Fruit fly (Drosophila melanogaster) whole organism, embryonic: ENCODE measurements around the gene CG42764.

Experiments
- Abd-B ChIP-seq: fragments of 200-800 bp; sonication (Bioruptor generic); optimal IDR thresholded peaks from 2 replicates; lab custom pipeline; 2018; ENCODE audit warnings: missing biosample characterization, mild to moderate bottlenecking, missing genetic modification characterization, moderate library complexity
- Awh ChIP-seq: fragments of 200-800 bp; sonication (Bioruptor generic); IDR thresholded peaks from 2 replicates; pipeline ENCODE4, ENCODE4 v1.3.6; 2022; ENCODE audit warnings: missing biosample characterization, missing genetic modification characterization
- B-H2 ChIP-seq: fragments of 200-800 bp; sonication (Bioruptor generic); optimal IDR thresholded peaks from 2 replicates; lab custom pipeline; 2018; ENCODE audit warnings: missing biosample characterization, mild to moderate bottlenecking, missing genetic modification characterization
- Bteb2 ChIP-seq: fragments of 200-800 bp; sonication (Bioruptor generic); optimal IDR thresholded peaks from 2 replicates; lab custom pipeline; 2016; ENCODE audit warnings: missing biosample characterization, missing genetic modification characterization
- CG10209 ChIP-seq: fragments of 200-800 bp; sonication (Bioruptor generic); optimal IDR thresholded peaks from 3 replicates; lab custom pipeline; 2017; ENCODE audit warnings: missing biosample characterization, mild to moderate bottlenecking, missing genetic modification characterization, missing genetic modification reagents
- CG10321 ChIP-seq: fragments of 200-800 bp; sonication (Bioruptor generic); IDR thresholded peaks from 2 replicates; pipeline ENCODE4 v1.3.6; 2022; ENCODE audit warnings: missing biosample characterization, missing genetic modification characterization
- CG11398 ChIP-seq: fragments of 200-800 bp; sonication (Bioruptor generic); optimal IDR thresholded peaks from 2 replicates; lab custom pipeline; 2016; ENCODE audit warnings: missing biosample characterization, missing genetic modification characterization
- CG11504 ChIP-seq: fragments of 200-800 bp; sonication (Bioruptor generic); optimal IDR thresholded peaks from 3 replicates; lab custom pipeline; 2019; ENCODE audit warnings: missing biosample characterization, mild to moderate bottlenecking, missing genetic modification characterization, moderate library complexity
- CG12071 ChIP-seq: fragments of 200-800 bp; sonication (Bioruptor generic); optimal IDR thresholded peaks from 3 replicates; lab custom pipeline; 2018; ENCODE audit warnings: missing biosample characterization, mild to moderate bottlenecking, missing genetic modification characterization
- CG1233 ChIP-seq: fragments of 200-800 bp; sonication (Bioruptor generic); optimal IDR thresholded peaks from 4 replicates; lab custom pipeline; 2018; ENCODE audit warnings: missing biosample characterization, mild to moderate bottlenecking, missing genetic modification characterization
- CG13123 ChIP-seq: fragments of 200-800 bp; sonication (Bioruptor generic); optimal IDR thresholded peaks from 2 replicates; lab custom pipeline; 2016; ENCODE audit warnings: missing biosample characterization, missing genetic modification characterization
- CG14667 ChIP-seq: fragments of 200-800 bp; sonication (Bioruptor generic); IDR thresholded peaks from 2 replicates; pipeline ENCODE4 v1.3.6; 2022; ENCODE audit warnings: missing biosample characterization, missing genetic modification characterization
- CG14965 ChIP-seq: fragments of 200-800 bp; sonication (Bioruptor generic); optimal IDR thresholded peaks from 2 replicates; lab custom pipeline; 2016; ENCODE audit warnings: missing biosample characterization, missing genetic modification characterization, borderline replicate concordance
- CG15011 ChIP-seq: fragments of 200-800 bp; sonication (Bioruptor generic); optimal IDR thresholded peaks from 3 replicates; lab custom pipeline; 2018; ENCODE audit warnings: missing biosample characterization, mild to moderate bottlenecking, missing genetic modification characterization
- CG15514 ChIP-seq: fragments of 200-800 bp; sonication (Bioruptor generic); optimal IDR thresholded peaks from 3 replicates; lab custom pipeline; 2017; ENCODE audit warnings: missing biosample characterization, missing genetic modification characterization, mild to moderate bottlenecking, moderate library complexity, missing genetic modification reagents
- CG1603 ChIP-seq: fragments of 200-800 bp; sonication (Bioruptor generic); optimal IDR thresholded peaks from 2 replicates; lab custom pipeline; 2019; ENCODE audit warnings: missing biosample characterization, mild to moderate bottlenecking, missing genetic modification characterization, moderate library complexity
- CG16779 ChIP-seq: fragments of 200-800 bp; sonication (Bioruptor generic); IDR thresholded peaks from 2 replicates; pipeline ENCODE4 v1.3.6; 2022; ENCODE audit warnings: missing biosample characterization, missing genetic modification characterization
- CG17359 ChIP-seq: fragments of 200-800 bp; sonication (Bioruptor generic); optimal IDR thresholded peaks from 3 replicates; lab custom pipeline; 2018; ENCODE audit warnings: missing biosample characterization, mild to moderate bottlenecking, missing genetic modification characterization, moderate library complexity
- CG3281 ChIP-seq: fragments of 200-800 bp; sonication (Bioruptor generic); optimal IDR thresholded peaks from 3 replicates; lab custom pipeline; 2017; ENCODE audit warnings: missing biosample characterization, mild to moderate bottlenecking, missing genetic modification characterization
- CG4282 ChIP-seq: fragments of 200-800 bp; sonication (Bioruptor generic); optimal IDR thresholded peaks from 2 replicates; lab custom pipeline; 2016; ENCODE audit warnings: missing biosample characterization, missing genetic modification characterization
- CG4328 ChIP-seq: fragments of 200-800 bp; sonication (Bioruptor generic); optimal IDR thresholded peaks from 3 replicates; lab custom pipeline; 2017; ENCODE audit warnings: missing biosample characterization, missing genetic modification reagents, missing genetic modification characterization
- CG4707 ChIP-seq: fragments of 200-800 bp; sonication (Bioruptor generic); optimal IDR thresholded peaks from 2 replicates; lab custom pipeline; 2018; ENCODE audit warnings: missing biosample characterization, mild to moderate bottlenecking, missing genetic modification characterization, moderate library complexity
- CG7745 ChIP-seq: fragments of 200-800 bp; sonication (Bioruptor generic); optimal IDR thresholded peaks from 2 replicates; lab custom pipeline; 2018; ENCODE audit warnings: missing biosample characterization, mild to moderate bottlenecking, missing genetic modification characterization, moderate library complexity
- CG8281 ChIP-seq: fragments of 200-800 bp; sonication (Bioruptor generic); optimal IDR thresholded peaks from 2 replicates; lab custom pipeline; 2018; ENCODE audit warnings: missing biosample characterization, mild to moderate bottlenecking, missing genetic modification characterization, moderate library complexity
- CoRest ChIP-seq: fragments of 200-800 bp; sonication (Bioruptor generic); optimal IDR thresholded peaks from 3 replicates; lab custom pipeline; 2018; ENCODE audit warnings: missing biosample characterization, mild to moderate bottlenecking, missing genetic modification characterization, moderate library complexity
- D19A ChIP-seq: fragments of 200-800 bp; optimal IDR thresholded peaks from 3 replicates; lab custom pipeline; 2019; ENCODE audit warnings: missing biosample characterization, mild to moderate bottlenecking, missing genetic modification characterization, moderate library complexity
- Dek ChIP-seq: fragments of 200-800 bp; sonication (Bioruptor generic); optimal IDR thresholded peaks from 3 replicates; lab custom pipeline; 2019; ENCODE audit warnings: missing biosample characterization, mild to moderate bottlenecking, missing genetic modification characterization, moderate library complexity
- HLH54F ChIP-seq: fragments of 200-800 bp; sonication (Bioruptor generic); optimal IDR thresholded peaks from 3 replicates; lab custom pipeline; 2016; ENCODE audit warnings: missing biosample characterization, missing genetic modification characterization
- Hr51 ChIP-seq, 2 experiments: fragments of 200-800 bp; sonication (Bioruptor generic); optimal IDR thresholded peaks; 2 replicates in 1 of 2; 3 replicates in 1 of 2; lab custom pipeline; 2016 to 2018; ENCODE audit warnings: missing biosample characterization in 2 of 2, missing genetic modification characterization in 2 of 2, mild to moderate bottlenecking in 1 of 2, moderate library complexity in 1 of 2
- Kr ChIP-seq: fragments of 200-800 bp; sonication (Bioruptor generic); optimal IDR thresholded peaks from 2 replicates; lab custom pipeline; 2017; ENCODE audit warnings: missing biosample characterization, mild to moderate bottlenecking, missing genetic modification characterization
- Mes4 ChIP-seq: fragments of 200-800 bp; sonication (Bioruptor generic); optimal IDR thresholded peaks from 2 replicates; lab custom pipeline; 2016; ENCODE audit warnings: missing biosample characterization, missing genetic modification characterization
- Mrtf ChIP-seq: fragments of 200-800 bp; sonication (Bioruptor generic); IDR thresholded peaks from 3 replicates; pipeline ENCODE4 v1.3.6; 2022; ENCODE audit warnings: missing biosample characterization, missing genetic modification characterization
- Nf-YB ChIP-seq: fragments of 200-800 bp; sonication (Bioruptor generic); optimal IDR thresholded peaks from 3 replicates; lab custom pipeline; 2019; ENCODE audit warnings: missing biosample characterization, mild to moderate bottlenecking, missing genetic modification characterization, moderate library complexity
- Sox100B ChIP-seq: fragments of 200-800 bp; sonication (Bioruptor generic); optimal IDR thresholded peaks from 3 replicates; lab custom pipeline; 2018; ENCODE audit warnings: missing biosample characterization, mild to moderate bottlenecking, missing genetic modification characterization
- bcd ChIP-seq: fragments of 200-800 bp; sonication (Bioruptor generic); optimal IDR thresholded peaks from 2 replicates; lab custom pipeline; 2017; ENCODE audit warnings: missing biosample characterization, mild to moderate bottlenecking, missing genetic modification characterization
- bowl ChIP-seq: fragments of 200-800 bp; sonication (Bioruptor generic); IDR thresholded peaks from 2 replicates; pipeline ENCODE4 v1.3.6; 2022; ENCODE audit warnings: missing biosample characterization, missing genetic modification characterization
- btn ChIP-seq: fragments of 200-800 bp; sonication (Bioruptor generic); optimal IDR thresholded peaks from 2 replicates; lab custom pipeline; 2016; ENCODE audit warnings: missing biosample characterization, missing genetic modification characterization
- crp ChIP-seq, 2 experiments: fragments of 200-800 bp; sonication (Bioruptor generic); optimal IDR thresholded peaks; 2 replicates in 1 of 2; 3 replicates in 1 of 2; lab custom pipeline; 2017; ENCODE audit warnings: missing biosample characterization in 2 of 2, missing genetic modification characterization in 2 of 2, mild to moderate bottlenecking in 1 of 2, moderate library complexity in 1 of 2
- ems ChIP-seq: fragments of 200-800 bp; sonication (Bioruptor generic); optimal IDR thresholded peaks from 3 replicates; lab custom pipeline; 2016; ENCODE audit warnings: missing biosample characterization, missing genetic modification characterization
- fd102C ChIP-seq: fragments of 200-800 bp; sonication (Bioruptor generic); optimal IDR thresholded peaks from 2 replicates; lab custom pipeline; 2018; ENCODE audit warnings: missing biosample characterization, mild to moderate bottlenecking, missing genetic modification characterization, moderate library complexity
- fu2 ChIP-seq: fragments of 200-800 bp; sonication (Bioruptor generic); optimal IDR thresholded peaks from 2 replicates; lab custom pipeline; 2016; ENCODE audit warnings: missing biosample characterization, missing genetic modification characterization
- luna ChIP-seq: fragments of 200-800 bp; sonication (Bioruptor generic); optimal IDR thresholded peaks from 2 replicates; lab custom pipeline; 2016; ENCODE audit warnings: missing biosample characterization, missing genetic modification characterization
- mirr ChIP-seq: fragments of 200-800 bp; sonication (Bioruptor generic); optimal IDR thresholded peaks from 3 replicates; lab custom pipeline; 2018; ENCODE audit warnings: missing biosample characterization, mild to moderate bottlenecking, missing genetic modification characterization
- pb ChIP-seq: fragments of 200-800 bp; sonication (Bioruptor generic); optimal IDR thresholded peaks from 3 replicates; lab custom pipeline; 2016; ENCODE audit warnings: missing biosample characterization, missing genetic modification characterization
- schlank ChIP-seq: fragments of 200-800 bp; sonication (Bioruptor generic); optimal IDR thresholded peaks from 2 replicates; lab custom pipeline; 2018; ENCODE audit warnings: missing biosample characterization, mild to moderate bottlenecking, missing genetic modification characterization
- slbo ChIP-seq: fragments of 200-800 bp; sonication (Bioruptor generic); IDR thresholded peaks from 2 replicates; pipeline ENCODE4 v1.3.6; 2022; ENCODE audit warnings: missing biosample characterization, missing genetic modification characterization
- tap ChIP-seq: fragments of 200-800 bp; optimal IDR thresholded peaks from 3 replicates; lab custom pipeline; 2019; ENCODE audit warnings: missing biosample characterization, mild to moderate bottlenecking, missing genetic modification characterization, moderate library complexity
- ttk ChIP-seq: fragments of 200-800 bp; sonication (Bioruptor generic); IDR thresholded peaks from 2 replicates; pipeline ENCODE4 v2.1.2; 2022; ENCODE audit warnings: missing biosample characterization, missing genetic modification characterization

Gene CG42764

DNA sequence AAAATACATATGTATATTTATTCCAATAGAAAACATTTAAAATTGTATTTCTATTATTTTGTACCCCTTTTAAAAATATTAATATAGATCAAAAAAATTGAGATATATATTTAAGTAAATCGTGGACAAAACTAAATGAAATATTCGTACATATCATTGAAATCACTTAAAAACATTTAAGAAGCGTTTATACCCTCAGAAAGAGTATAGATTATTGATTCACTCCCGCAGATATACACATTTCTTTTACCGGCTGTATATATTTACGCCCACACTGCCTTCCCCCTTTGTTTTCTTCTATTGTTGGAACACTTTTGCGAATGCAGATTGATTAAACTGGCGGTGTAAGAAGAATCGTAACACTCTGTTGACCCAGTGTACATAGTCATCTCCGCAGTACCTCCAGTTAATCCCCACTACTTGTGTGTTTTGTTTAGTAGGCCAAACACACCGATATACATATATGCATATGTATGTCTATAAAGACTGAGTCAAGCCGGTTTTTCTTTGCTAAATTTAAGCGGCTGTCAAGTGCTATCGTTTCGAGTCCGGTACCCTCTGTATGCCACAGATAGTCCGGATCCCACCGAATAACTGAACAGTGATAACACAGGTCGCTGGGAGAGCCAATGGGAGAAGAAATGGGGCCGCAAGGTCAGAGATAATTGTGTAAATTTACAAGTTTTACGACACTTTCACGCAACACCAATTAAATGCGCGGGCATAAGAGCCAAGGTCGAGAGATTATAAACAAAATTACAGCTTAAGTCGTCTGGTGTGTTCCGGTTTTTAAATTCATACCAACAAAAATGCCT is 5.9 kb upstream of the CG42764 start (continued):
- TF ChIP-seq CG11398 (peak; percentile 80), D19A (tag; lab: Kevin White, UChicago) (peak; percentile 97), slbo (GFP tag; lab: Robert Waterston, UW) (peak; percentile 29; the same call in 1 of the 2 replicates), Mrtf (GFP tag; lab: Robert Waterston, UW) (0 out of 3 replicates have a peak, but pooled peaks have one; percentile 21), pb (GFP tag; lab: Kevin White, UChicago) (peak; percentile 4), ttk (GFP tag; lab: Robert Waterston, UW) (no peak), CG16779 (GFP tag; lab: Robert Waterston, UW) (no peak), CG13123 (peak; percentile 65), CG3281 (GFP tag; lab: Kevin White, UChicago) (peak; percentile 6), schlank (peak; percentile 71), CG11504 (tag; lab: Kevin White, UChicago) (peak; percentile 47), Mes4 (GFP tag; lab: Kevin White, UChicago) (peak; percentile 68), B-H2 (peak; percentile 35), Abd-B (GFP tag; lab: Kevin White, UChicago) (peak; percentile 40), CG14965 (peak; percentile 29), fd102C (GFP tag; lab: Kevin White, UChicago) (peak; percentile 79), mirr (GFP tag; lab: Kevin White, UChicago) (peak; percentile 66), CG1603 (tag; lab: Kevin White, UChicago) (peak; percentile 85), Nf-YB (peak; percentile 33), Awh (GFP tag; lab: Robert Waterston, UW) (peak; percentile 52; the same call in 1 of the 2 replicates), bowl (GFP tag; lab: Robert Waterston, UW) (0 out of 2 replicates have a peak, but pooled peaks have one; percentile 22), fu2 (GFP tag; lab: Kevin White, UChicago) (peak; percentile 12), luna (GFP tag; lab: Kevin White, UChicago) (peak; percentile 5), CG14667 (GFP tag; lab: Robert Waterston, UW) (no peak), ems (GFP tag; lab: Kevin White, UChicago) (peak; percentile 60), tap (tag; lab: Kevin White, UChicago) (peak; percentile 12), Bteb2 (peak; percentile 13), bcd (peak; percentile 41), CG4707 (GFP tag; lab: Kevin White, UChicago) (peak; percentile 58), CG1233 (GFP tag; lab: Kevin White, UChicago) (peak; percentile 69), CG10209 (GFP tag; lab: Kevin White, UChicago) (peak; percentile 76), CG10321 (GFP tag; lab: Robert Waterston, UW) (0 out of 2 replicates have a peak, but pooled peaks have one; percentile 14), CG8281 (tag; lab: Kevin White, UChicago) (peak; percentile 18), CG4328 (GFP tag; lab: Kevin White, UChicago) (peak; percentile 31), btn (GFP tag; lab: Kevin White, UChicago) (peak; percentile 45), Dek (no peak), crp (GFP tag; optimal IDR thresholded peaks at IDR 0.05; lab: Kevin White, UChicago) (no peak), Hr51 (GFP tag; optimal IDR thresholded peaks at IDR 0.05; lab: Kevin White, UChicago) (peak; percentile 20 to 40), Sox100B (GFP tag; lab: Kevin White, UChicago) (peak; percentile 53), CG7745 (tag; lab: Kevin White, UChicago) (peak; percentile 20), CG15514 (GFP tag; lab: Kevin White, UChicago) (no peak), CG12071 (GFP tag; lab: Kevin White, UChicago) (peak; percentile 87), CG17359 (tag; lab: Kevin White, UChicago) (peak; percentile 59), CG15011 (peak; percentile 73), HLH54F (GFP tag; lab: Kevin White, UChicago) (peak; percentile 34), CG4282 (GFP tag; lab: Kevin White, UChicago) (no peak), Kr (GFP tag; lab: Kevin White, UChicago) (peak; percentile 83), CoRest (peak; percentile 37)
